Fruit fly (Drosophila melanogaster): ENCODE measurements around the gene CG43736.

The CG43736 gene

DNA sequence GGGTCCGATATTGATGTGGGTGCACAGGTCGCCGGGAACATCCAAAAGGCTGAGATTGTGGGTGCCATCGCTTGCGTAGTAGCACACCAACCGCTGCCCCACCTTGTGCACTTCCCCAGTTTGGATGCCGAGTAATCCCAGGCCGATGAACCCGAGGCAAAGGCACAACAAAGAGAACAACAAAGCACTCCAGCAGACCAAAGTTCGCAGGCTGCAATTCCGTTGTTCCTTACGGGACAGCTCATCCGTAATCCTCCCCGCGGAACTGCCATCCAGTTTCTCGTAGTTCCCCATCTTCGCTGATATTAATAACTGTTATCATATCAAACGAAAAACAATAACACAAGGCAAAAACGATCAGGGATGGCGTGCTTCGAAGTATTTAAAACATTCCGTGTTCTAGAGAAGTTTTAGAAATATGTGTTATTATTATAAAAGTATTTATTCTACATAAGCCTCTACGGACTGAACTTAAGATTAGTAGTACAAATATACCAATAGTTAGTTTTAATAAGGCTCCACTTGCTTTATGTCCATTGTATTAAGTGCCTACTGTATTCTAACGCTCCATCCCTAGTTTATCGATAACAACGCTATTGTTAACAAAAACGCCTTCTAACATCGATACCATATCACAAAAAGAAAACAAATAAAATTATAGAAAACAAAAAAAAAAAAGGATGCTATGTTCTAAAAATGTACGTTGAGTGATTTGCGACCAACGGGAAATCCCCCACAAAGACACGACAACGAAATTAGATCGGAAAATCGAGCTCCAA is 14.3 kb upstream of the CG43736 start, which contains the start of the genes Cht11 and CG4558 (continued):
- TF ChIP-seq CG8290 (GFP tag; optimal IDR thresholded peaks at IDR 0.05), result peak; percentile 62
- TF ChIP-seq CG8290 (tag; optimal IDR thresholded peaks at IDR 0.05), result peak in 1 of 2 experiments; percentile 56
- TF ChIP-seq Sox100B (GFP tag; optimal IDR thresholded peaks at IDR 0.05), result peak; percentile 76
- TF ChIP-seq esg (GFP tag; conservative IDR thresholded peaks at IDR 0.05), result peak; percentile 77
- 0 out of 3 replicates have a peak, but pooled peaks have one; percentile 45 for TF ChIP-seq CG2199 (GFP tag; IDR thresholded peaks at IDR 0.05)
- TF ChIP-seq Kr (GFP tag; optimal IDR thresholded peaks at IDR 0.05), result no peak
- TF ChIP-seq CG17829 (tag; optimal IDR thresholded peaks at IDR 0.05), result peak; percentile 87
- peak; percentile 84 for TF ChIP-seq ranshi (GFP tag; IDR thresholded peaks at IDR 0.05)
- peak; percentile 65 for TF ChIP-seq CG16815 (GFP tag; optimal IDR thresholded peaks at IDR 0.05)
- peak; percentile 80 for TF ChIP-seq CG34422 (GFP tag; IDR thresholded peaks at IDR 0.05)
- peak; percentile 87 for TF ChIP-seq lab (GFP tag; optimal IDR thresholded peaks at IDR 0.05)
- TF ChIP-seq run (tag; optimal IDR thresholded peaks at IDR 0.05), result peak; percentile 10
- no peak for TF ChIP-seq CG8359 (GFP tag; optimal IDR thresholded peaks at IDR 0.05; ENCODE audit: borderline replicate concordance)
- TF ChIP-seq CG9609 (GFP tag; optimal IDR thresholded peaks at IDR 0.05), result peak; percentile 39
- TF ChIP-seq lola (GFP tag; optimal IDR thresholded peaks at IDR 0.05), result peak in 1 of 3 experiments; percentile 74
- peak; percentile 49; the same call in 1 of the 3 replicates for TF ChIP-seq CG16813 (GFP tag; IDR thresholded peaks at IDR 0.05; ENCODE audit: partially characterized antibody)
- TF ChIP-seq CG9727 (GFP tag; optimal IDR thresholded peaks at IDR 0.05), result peak; percentile 76
- TF ChIP-seq Mrtf (GFP tag; IDR thresholded peaks at IDR 0.05), result peak; percentile 76; the same call in 2 of the 3 replicates
- no peak for TF ChIP-seq Trl (optimal IDR thresholded peaks at IDR 0.05)
- TF ChIP-seq Trl (GFP tag; optimal IDR thresholded peaks at IDR 0.05), result peak; percentile 64
- TF ChIP-seq tna (GFP tag; IDR thresholded peaks at IDR 0.05; ENCODE audit: partially characterized antibody), result peak; percentile 24; the same call in 1 of the 2 replicates
- peak; percentile 87 for TF ChIP-seq CG7839 (tag; optimal IDR thresholded peaks at IDR 0.05)
- no peak for TF ChIP-seq br (optimal IDR thresholded peaks at IDR 0.05)
- no peak for TF ChIP-seq CG42726 (GFP tag; IDR thresholded peaks at IDR 0.05; ENCODE audit: partially characterized antibody)
- peak; percentile 92 for TF ChIP-seq gem (tag; optimal IDR thresholded peaks at IDR 0.05)
- peak; percentile 37 for TF ChIP-seq CG1647 (GFP tag; optimal IDR thresholded peaks at IDR 0.05)
- TF ChIP-seq CG14667 (GFP tag; IDR thresholded peaks at IDR 0.05), result peak; percentile 67; the same call in 1 of the 2 replicates
- peak; percentile 79 for TF ChIP-seq Fer1 (GFP tag; optimal IDR thresholded peaks at IDR 0.05)
- TF ChIP-seq knrl (GFP tag; IDR thresholded peaks at IDR 0.05; ENCODE audit: partially characterized antibody), result peak; percentile 44; the same call in 2 of the 3 replicates
- TF ChIP-seq gce (GFP tag; IDR thresholded peaks at IDR 0.05), result 0 out of 3 replicates have a peak, but pooled peaks have one; percentile 49
- no peak for TF ChIP-seq dati (GFP tag; IDR thresholded peaks at IDR 0.05)
- TF ChIP-seq vvl (GFP tag; IDR thresholded peaks at IDR 0.05), result peak; percentile 88
- TF ChIP-seq CG14014 (GFP tag; IDR thresholded peaks at IDR 0.05), result peak; percentile 83
- TF ChIP-seq pzg (GFP tag; optimal IDR thresholded peaks at IDR 0.05), result peak; percentile 48
- peak; percentile 54 for TF ChIP-seq CG10431 (GFP tag; optimal IDR thresholded peaks at IDR 0.05)
- TF ChIP-seq bowl (GFP tag; IDR thresholded peaks at IDR 0.05), result no peak
- no peak for TF ChIP-seq CG2129 (GFP tag; IDR thresholded peaks at IDR 0.05; ENCODE audit: partially characterized antibody)
- peak; percentile 68 for TF ChIP-seq CG1603 (tag; optimal IDR thresholded peaks at IDR 0.05)
- peak; percentile 36 to 80 for TF ChIP-seq Hr51 (GFP tag; optimal IDR thresholded peaks at IDR 0.05)
- TF ChIP-seq Nf-YC (tag; optimal IDR thresholded peaks at IDR 0.05), result peak; percentile 75
- TF ChIP-seq CG17385 (GFP tag; optimal IDR thresholded peaks at IDR 0.05), result peak; percentile 77
- peak; percentile 81 for TF ChIP-seq Chrac-16 (GFP tag; optimal IDR thresholded peaks at IDR 0.05)
- peak; percentile 68 for TF ChIP-seq CG11560 (tag; IDR thresholded peaks at IDR 0.05)
- peak; percentile 46; the same call in 1 of the 3 replicates for TF ChIP-seq vnd (GFP tag; IDR thresholded peaks at IDR 0.05; ENCODE audit: partially characterized antibody)
- TF ChIP-seq cad (GFP tag; optimal IDR thresholded peaks at IDR 0.05), result no peak
- TF ChIP-seq CG9797 (GFP tag; optimal IDR thresholded peaks at IDR 0.05), result peak; percentile 10
- TF ChIP-seq CG3838 (GFP tag; optimal IDR thresholded peaks at IDR 0.05), result peak; percentile 45
- TF ChIP-seq gro (GFP tag; optimal IDR thresholded peaks at IDR 0.05), result peak; percentile 49

Measured in whole organism, embryonic.